Fruit fly (Drosophila melanogaster): ENCODE results near the gene GstT3.

GstT3 gene

DNA sequence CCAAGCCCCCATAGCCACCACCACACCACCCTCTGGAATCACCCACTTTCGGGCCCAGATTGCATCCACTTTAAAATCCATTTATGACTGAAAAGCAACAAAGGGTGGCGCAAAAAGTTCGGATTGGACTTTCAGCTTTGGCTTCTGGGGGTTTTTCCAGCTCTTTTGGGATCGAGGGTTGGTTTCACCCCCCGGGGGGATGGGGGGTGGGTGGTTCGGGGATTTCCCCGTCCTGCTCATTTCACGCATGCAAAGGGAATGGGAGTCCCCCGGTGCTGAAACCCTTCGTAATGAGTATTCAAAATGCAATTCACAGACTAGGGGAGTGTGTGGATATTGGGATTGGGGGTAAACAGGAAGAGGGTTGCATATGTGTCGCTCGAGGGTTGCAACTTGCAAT, 32.5 kb downstream of the GstT3 start:
- TF ChIP-seq CG10321 (GFP tag; IDR thresholded peaks at IDR 0.05) (no peak), NFAT (GFP tag; IDR thresholded peaks at IDR 0.05) (no peak), CG9437 (GFP tag; optimal IDR thresholded peaks at IDR 0.05) (no peak), tgo (GFP tag; IDR thresholded peaks at IDR 0.05) (no peak), CG11695 (GFP tag; IDR thresholded peaks at IDR 0.05) (no peak), Chrac-16 (GFP tag; optimal IDR thresholded peaks at IDR 0.05) (no peak), CG17612 (GFP tag; IDR thresholded peaks at IDR 0.05) (no peak), CG14441 (GFP tag; IDR thresholded peaks at IDR 0.05) (no peak), Neu2 (GFP tag; optimal IDR thresholded peaks at IDR 0.05; ENCODE audit: borderline replicate concordance) (no peak), otp (GFP tag; IDR thresholded peaks at IDR 0.05) (no peak), crol (GFP tag; IDR thresholded peaks at IDR 0.05) (peak; percentile 62), pros (GFP tag; optimal IDR thresholded peaks at IDR 0.05) (peak; percentile 27), pnt (GFP tag; optimal IDR thresholded peaks at IDR 0.05) (no peak), seq (GFP tag; IDR thresholded peaks at IDR 0.05) (peak; percentile 45; the same call in 1 of the 2 replicates), oc (tag; optimal IDR thresholded peaks at IDR 0.05) (peak; percentile 26), slou (GFP tag; optimal IDR thresholded peaks at IDR 0.05) (no peak), CG10431 (GFP tag; optimal IDR thresholded peaks at IDR 0.05) (no peak)

- TF ChIP-seq pum (GFP tag; optimal IDR thresholded peaks at IDR 0.05): peak; percentile 26
- TF ChIP-seq CG17361 (GFP tag; IDR thresholded peaks at IDR 0.05): 0 out of 3 replicates have a peak, but pooled peaks have one; percentile 35
- peak; percentile 4 for TF ChIP-seq NfI (GFP tag; optimal IDR thresholded peaks at IDR 0.05)
- no peak for TF ChIP-seq sima (GFP tag; optimal IDR thresholded peaks at IDR 0.05)
- TF ChIP-seq Hsf (GFP tag; optimal IDR thresholded peaks at IDR 0.05): peak; percentile 36
- TF ChIP-seq CG10209 (GFP tag; optimal IDR thresholded peaks at IDR 0.05): no peak
- TF ChIP-seq B-H1 (GFP tag; IDR thresholded peaks at IDR 0.05): 0 out of 3 replicates have a peak, but pooled peaks have one; percentile 12
- TF ChIP-seq Gsc (GFP tag; IDR thresholded peaks at IDR 0.05): no peak
- no peak for TF ChIP-seq YL-1 (GFP tag; optimal IDR thresholded peaks at IDR 0.05)
- TF ChIP-seq CG5953 (GFP tag; IDR thresholded peaks at IDR 0.05): no peak
- no peak for TF ChIP-seq CG10654 (GFP tag; optimal IDR thresholded peaks at IDR 0.05)
- no peak for TF ChIP-seq CG12744 (GFP tag; optimal IDR thresholded peaks at IDR 0.05)
- TF ChIP-seq nom (GFP tag; optimal IDR thresholded peaks at IDR 0.05): peak; percentile 76
- no peak for TF ChIP-seq CG30431 (GFP tag; optimal IDR thresholded peaks at IDR 0.05)
- TF ChIP-seq CG10147 (GFP tag; optimal IDR thresholded peaks at IDR 0.05): no peak
- TF ChIP-seq Doc2 (GFP tag; IDR thresholded peaks at IDR 0.05): no peak
- no peak for TF ChIP-seq hkb (optimal IDR thresholded peaks at IDR 0.05)
- peak; percentile 39; the same call in 1 of the 2 replicates for TF ChIP-seq hkb (GFP tag; IDR thresholded peaks at IDR 0.05)
- no peak for TF ChIP-seq chm (GFP tag; IDR thresholded peaks at IDR 0.05)
- TF ChIP-seq Hey (tag; optimal IDR thresholded peaks at IDR 0.05): no peak
- no peak for TF ChIP-seq crol (GFP tag; IDR thresholded peaks at IDR 0.05)
- TF ChIP-seq cad (GFP tag; optimal IDR thresholded peaks at IDR 0.05): no peak
- no peak for TF ChIP-seq CG7271 (tag; optimal IDR thresholded peaks at IDR 0.05)
- peak; percentile 89 for TF ChIP-seq sens (GFP tag)
- no peak for TF ChIP-seq gcm2 (GFP tag; optimal IDR thresholded peaks at IDR 0.05)
- TF ChIP-seq D19B (GFP tag; optimal IDR thresholded peaks at IDR 0.05): no peak
- TF ChIP-seq E2f2 (GFP tag; IDR thresholded peaks at IDR 0.05): no peak
- TF ChIP-seq ATbp (GFP tag; optimal IDR thresholded peaks at IDR 0.05): peak; percentile 32
- TF ChIP-seq Gug (GFP tag; IDR thresholded peaks at IDR 0.05): 0 out of 4 replicates have a peak, but pooled peaks have one; percentile 30
- peak; percentile 42; the same call in 1 of the 3 replicates for TF ChIP-seq dysf (GFP tag; IDR thresholded peaks at IDR 0.05)
- no peak for TF ChIP-seq pros (GFP tag; optimal IDR thresholded peaks at IDR 0.05)
- no peak for TF ChIP-seq p53 (GFP tag; optimal IDR thresholded peaks at IDR 0.05)
- no peak for TF ChIP-seq CG8478 (optimal IDR thresholded peaks at IDR 0.05)
- TF ChIP-seq HmgZ (tag; optimal IDR thresholded peaks at IDR 0.05): no peak
- TF ChIP-seq Dad (GFP tag; optimal IDR thresholded peaks at IDR 0.05): no peak
- TF ChIP-seq en (GFP tag; optimal IDR thresholded peaks at IDR 0.05): no peak
- TF ChIP-seq CG13894 (tag; optimal IDR thresholded peaks at IDR 0.05): no peak
Observed at dm6 chrX:20501040-20501609, 33.9 kb downstream of the GstT3 start.

All from whole organism, embryonic.